Worm (Caenorhabditis elegans): ENCODE results near the gene T02H6.3.

Gene T02H6.3

DNA sequence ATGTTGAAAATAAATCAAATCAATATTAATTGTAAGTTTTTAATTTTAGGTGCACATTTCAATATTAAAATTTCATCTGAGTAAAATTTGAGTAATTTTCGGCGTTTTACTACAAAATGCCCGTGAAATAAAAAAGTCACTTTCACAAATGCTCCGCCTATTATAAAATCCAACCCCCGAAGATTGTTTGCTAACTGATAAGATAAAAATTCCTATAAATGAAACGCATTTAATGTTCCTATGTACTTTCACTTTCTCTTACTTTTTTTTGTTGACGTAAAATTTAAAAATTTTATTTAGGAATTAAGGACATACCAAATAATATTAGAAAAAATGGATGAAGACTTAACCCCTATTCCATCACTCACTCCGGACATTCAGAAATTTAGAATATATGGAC, 33.3 kb upstream of the T02H6.3 start, which contains the start of gene sdz-24:
Gene sdz-24 (plus strand): TSS at position 301 of the 400 bp plus-strand sequence.
- TF ChIP-seq sma-9 (GFP tag; optimal IDR thresholded peaks at IDR 0.05) (no peak), sma-9 (tag; optimal IDR thresholded peaks at IDR 0.05) (no peak), lin-39 (tag; optimal IDR thresholded peaks at IDR 0.05) (no peak), mdl-1 (tag; optimal IDR thresholded peaks at IDR 0.05) (no peak), nhr-77 (tag; optimal IDR thresholded peaks at IDR 0.05) (no peak), gmeb-1 (tag; optimal IDR thresholded peaks at IDR 0.05) (no peak), sem-4 (tag; optimal IDR thresholded peaks at IDR 0.05) (no peak), aly-2 (tag; optimal IDR thresholded peaks at IDR 0.05) (no peak), elt-3 (tag; optimal IDR thresholded peaks at IDR 0.05) (no peak)

ce11 chrII:661696-662095, 30.0 kb upstream of the T02H6.3 start, which contains the start of gene sri-45:
sri-45 (minus strand) TSS chrII:661796.
- no peak for TF ChIP-seq mbf-1 (tag; optimal IDR thresholded peaks at IDR 0.05)
- TF ChIP-seq dmd-4 (tag; optimal IDR thresholded peaks at IDR 0.05) = no peak
- TF ChIP-seq elt-1 (tag; optimal IDR thresholded peaks at IDR 0.05) = no peak
- TF ChIP-seq ztf-4 (tag; optimal IDR thresholded peaks at IDR 0.05) = no peak
- no peak for TF ChIP-seq nhr-23 (tag; optimal IDR thresholded peaks at IDR 0.05)
- no peak for TF ChIP-seq aly-2 (tag; optimal IDR thresholded peaks at IDR 0.05)
- TF ChIP-seq nhr-6 (tag; optimal IDR thresholded peaks at IDR 0.05) = no peak
- no peak for TF ChIP-seq gmeb-1 (tag; optimal IDR thresholded peaks at IDR 0.05)
- TF ChIP-seq crh-2 (tag; optimal IDR thresholded peaks at IDR 0.05) = no peak

- TF ChIP-seq ama-1 (optimal IDR thresholded peaks at IDR 0.05) (no peak), nhr-10 (tag; optimal IDR thresholded peaks at IDR 0.05) (no peak), nhr-77 (tag; optimal IDR thresholded peaks at IDR 0.05) (no peak)
Observed at ce11 chrII:667864-668263, 23.8 kb upstream of the T02H6.3 start.

DNA sequence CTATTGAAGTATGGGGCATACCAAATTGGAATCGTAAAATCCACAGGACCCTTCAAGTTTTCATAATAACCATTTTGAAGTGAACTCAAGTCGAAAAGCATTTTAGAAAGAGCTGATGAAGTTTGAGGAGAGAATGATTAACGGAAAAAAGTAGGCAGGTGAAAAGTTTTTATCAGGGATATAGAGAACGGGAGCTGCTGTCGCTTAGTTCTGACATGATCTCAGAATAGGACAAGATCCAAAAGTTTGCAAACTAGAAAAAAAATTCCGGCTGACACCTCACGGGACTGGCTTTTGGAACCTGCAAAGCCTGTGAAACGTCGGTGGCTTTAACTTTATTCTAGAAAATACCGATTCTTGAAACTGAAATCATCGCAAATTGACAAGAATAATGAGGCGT, 20.6 kb upstream of the T02H6.3 start, which contains the start of gene sri-46:
Gene sri-46 (minus strand): TSS at position 101 of the 400 bp plus-strand sequence.
- TF ChIP-seq F13H6.1 (tag; optimal IDR thresholded peaks at IDR 0.05) = no peak
- TF ChIP-seq egl-27 (tag; optimal IDR thresholded peaks at IDR 0.05) = no peak
- TF ChIP-seq ztf-1 (GFP tag; conservative IDR thresholded peaks at IDR 0.05) = no peak
- TF ChIP-seq lin-13 (GFP tag; optimal IDR thresholded peaks at IDR 0.05) = no peak
- TF ChIP-seq nhr-25 (tag; optimal IDR thresholded peaks at IDR 0.05) = no peak

ce11 chrII:674116-674515, 17.5 kb upstream of the T02H6.3 start, which contains the start of gene Y39F10C.3:
Y39F10C.3 (plus strand) TSS chrII:674416.
- TF ChIP-seq ama-1 (optimal IDR thresholded peaks at IDR 0.05) = no peak
- no peak for TF ChIP-seq aly-2 (tag; optimal IDR thresholded peaks at IDR 0.05)
- TF ChIP-seq nhr-129 (tag; optimal IDR thresholded peaks at IDR 0.05) = no peak
- TF ChIP-seq nhr-21 (tag; optimal IDR thresholded peaks at IDR 0.05) = no peak
- no peak for TF ChIP-seq nhr-25 (tag; optimal IDR thresholded peaks at IDR 0.05)
- TF ChIP-seq C34F6.9 (tag; optimal IDR thresholded peaks at IDR 0.05) = no peak
- TF ChIP-seq lsy-2 (tag; optimal IDR thresholded peaks at IDR 0.05) = no peak
- TF ChIP-seq elt-3 (tag; optimal IDR thresholded peaks at IDR 0.05) = no peak
- TF ChIP-seq lin-13 (GFP tag; optimal IDR thresholded peaks at IDR 0.05) = no peak
- TF ChIP-seq skn-1 (tag; optimal IDR thresholded peaks at IDR 0.05) = no peak
- no peak for TF ChIP-seq zag-1 (tag; optimal IDR thresholded peaks at IDR 0.05)

ce11 chrII:675303-675702, 16.3 kb upstream of the T02H6.3 start, which contains the start of gene Y39F10C.1:
Y39F10C.1 (plus strand) TSS chrII:675603.
- TF ChIP-seq nhr-11 (tag; optimal IDR thresholded peaks at IDR 0.05) (no peak), unc-55 (GFP tag; optimal IDR thresholded peaks at IDR 0.05) (no peak), mab-5 (tag; optimal IDR thresholded peaks at IDR 0.05) (no peak), elt-3 (tag; optimal IDR thresholded peaks at IDR 0.05) (no peak), egl-27 (tag; optimal IDR thresholded peaks at IDR 0.05) (no peak), mdl-1 (tag; optimal IDR thresholded peaks at IDR 0.05) (no peak), alr-1 (tag; optimal IDR thresholded peaks at IDR 0.05) (no peak), zag-1 (tag; optimal IDR thresholded peaks at IDR 0.05) (no peak), lsy-2 (tag; optimal IDR thresholded peaks at IDR 0.05) (no peak), nhr-21 (tag; optimal IDR thresholded peaks at IDR 0.05) (no peak), fos-1 (tag; optimal IDR thresholded peaks at IDR 0.05) (no peak), R02D3.7 (tag; optimal IDR thresholded peaks at IDR 0.05) (no peak), nhr-10 (tag; optimal IDR thresholded peaks at IDR 0.05) (no peak), unc-62 (GFP tag; optimal IDR thresholded peaks at IDR 0.05) (no peak), ama-1 (optimal IDR thresholded peaks at IDR 0.05) (no peak), sma-3 (GFP tag; optimal IDR thresholded peaks at IDR 0.05) (no peak), ztf-11 (tag; optimal IDR thresholded peaks at IDR 0.05) (no peak), elt-1 (tag; optimal IDR thresholded peaks at IDR 0.05) (no peak), C34F6.9 (tag; optimal IDR thresholded peaks at IDR 0.05) (no peak)
